Worm (Caenorhabditis elegans): ENCODE results near the gene fkh-3.
"Not testable (repeated sequence)": the region's sequence is repeated elsewhere in the genome, so short reads cannot be mapped to it uniquely, and the experiment has no call there.

fkh-3 gene

ce11 chrX:13435116-13435515 lies 11.9 kb upstream of the fkh-3 start:
- no peak for TF ChIP-seq aly-1 (tag; optimal IDR thresholded peaks at IDR 0.05)
- no peak for TF ChIP-seq ets-7 (tag; optimal IDR thresholded peaks at IDR 0.05)
- TF ChIP-seq F13C5.2 (tag; optimal IDR thresholded peaks at IDR 0.05) = no peak
- no peak for TF ChIP-seq sea-1 (GFP tag; conservative IDR thresholded peaks at IDR 0.05)
- TF ChIP-seq hmg-4 (GFP tag; optimal IDR thresholded peaks at IDR 0.05) = no peak
- TF ChIP-seq tbx-11 (GFP tag; IDR thresholded peaks at IDR 0.05) = no peak
- no peak for TF ChIP-seq tra-4 (tag; optimal IDR thresholded peaks at IDR 0.05)

- TF ChIP-seq ets-7 (tag; optimal IDR thresholded peaks at IDR 0.05); tbx-37 (GFP tag; conservative IDR thresholded peaks at IDR 0.05); pes-1 (GFP tag; IDR thresholded peaks at IDR 0.05): not testable (repeated sequence)
These were observed 8.1 kb upstream of the fkh-3 start, which contains the start of gene C29F7.10 for ce11 chrX:13431388-13431787. Gene C29F7.10, minus strand, starts transcription at chrX:13431488.

ce11 chrX:13428755-13429154 lies 5.5 kb upstream of the fkh-3 start, which contains the start of gene fkh-4:
Gene fkh-4, minus strand, starts transcription at chrX:13428855.
- TF ChIP-seq B0310.2 (tag; optimal IDR thresholded peaks at IDR 0.05); hmg-4 (GFP tag; optimal IDR thresholded peaks at IDR 0.05); F13C5.2 (tag; optimal IDR thresholded peaks at IDR 0.05): not testable (repeated sequence)

- TF ChIP-seq sea-1 (GFP tag; conservative IDR thresholded peaks at IDR 0.05) = no peak
These were observed 2.2 kb downstream of the fkh-3 start for ce11 chrX:13421068-13421467.

- TF ChIP-seq sea-1 (GFP tag; conservative IDR thresholded peaks at IDR 0.05) = no peak
- TF ChIP-seq aly-1 (tag; optimal IDR thresholded peaks at IDR 0.05) = peak; percentile 6
These were observed 3.3 kb downstream of the fkh-3 start, which contains the start of gene C29F7.3 for ce11 chrX:13419884-13420339. Gene C29F7.3, minus strand, starts transcription at chrX:13419934.

- TF ChIP-seq F13C5.2 (tag; optimal IDR thresholded peaks at IDR 0.05) (no peak), tbx-11 (GFP tag; IDR thresholded peaks at IDR 0.05) (no peak), sea-1 (GFP tag; conservative IDR thresholded peaks at IDR 0.05) (no peak)
These were observed 5.8 kb downstream of the fkh-3 start for ce11 chrX:13417479-13417878.

- no peak for TF ChIP-seq tra-4 (tag; optimal IDR thresholded peaks at IDR 0.05)
These were observed 7.5 kb downstream of the fkh-3 start, which contains the start of gene C29F7.2 for ce11 chrX:13415722-13416121. Gene C29F7.2, plus strand, starts transcription at chrX:13416078.

ce11 chrX:13414974-13415373 lies 8.3 kb downstream of the fkh-3 start:
- no peak for TF ChIP-seq ets-7 (tag; optimal IDR thresholded peaks at IDR 0.05)
- TF ChIP-seq tbx-11 (GFP tag; IDR thresholded peaks at IDR 0.05) = peak; percentile 74; the same call in 1 of the 2 replicates
- peak; percentile 51 for TF ChIP-seq ceh-13 (GFP tag; optimal IDR thresholded peaks at IDR 0.05)
- TF ChIP-seq hmbx-1 (tag; optimal IDR thresholded peaks at IDR 0.05) = peak; percentile 11
- TF ChIP-seq hmg-4 (GFP tag; optimal IDR thresholded peaks at IDR 0.05) = no peak
- TF ChIP-seq sea-1 (GFP tag; conservative IDR thresholded peaks at IDR 0.05) = peak; percentile 73; the same call in 1 of the 2 replicates
- peak; percentile 85 for TF ChIP-seq pes-1 (GFP tag; IDR thresholded peaks at IDR 0.05)
- TF ChIP-seq ceh-36 (tag; optimal IDR thresholded peaks at IDR 0.05) = peak; percentile 56
- no peak for TF ChIP-seq aly-1 (tag; optimal IDR thresholded peaks at IDR 0.05)
- TF ChIP-seq ama-1 (optimal IDR thresholded peaks at IDR 0.05) = no peak
- peak; percentile 53; the same call in 1 of the 2 replicates for TF ChIP-seq tbx-37 (GFP tag; conservative IDR thresholded peaks at IDR 0.05)
- TF ChIP-seq flt-1 (GFP tag; IDR thresholded peaks at IDR 0.05) = peak; percentile 76
- peak; percentile 68 for TF ChIP-seq F13C5.2 (tag; optimal IDR thresholded peaks at IDR 0.05)
- TF ChIP-seq scrt-1 (GFP tag; IDR thresholded peaks at IDR 0.05) = peak; percentile 81
- TF ChIP-seq B0310.2 (tag; optimal IDR thresholded peaks at IDR 0.05) = peak; percentile 18
- peak; percentile 55 for TF ChIP-seq tra-4 (tag; optimal IDR thresholded peaks at IDR 0.05)
- TF ChIP-seq hnd-1 (tag; optimal IDR thresholded peaks at IDR 0.05) = peak; percentile 42

- TF ChIP-seq hmg-4 (GFP tag; optimal IDR thresholded peaks at IDR 0.05) (no peak), ceh-13 (GFP tag; optimal IDR thresholded peaks at IDR 0.05) (no peak), aly-1 (tag; optimal IDR thresholded peaks at IDR 0.05) (no peak), scrt-1 (GFP tag; IDR thresholded peaks at IDR 0.05) (no peak), B0310.2 (tag; optimal IDR thresholded peaks at IDR 0.05) (no peak), pes-1 (GFP tag; IDR thresholded peaks at IDR 0.05) (no peak), hmbx-1 (tag; optimal IDR thresholded peaks at IDR 0.05) (no peak), hnd-1 (tag; optimal IDR thresholded peaks at IDR 0.05) (no peak)
These were observed 10.9 kb downstream of the fkh-3 start for ce11 chrX:13412307-13412706.

ce11 chrX:13411306-13411705 lies 11.9 kb downstream of the fkh-3 start:
- TF ChIP-seq ets-7 (tag; optimal IDR thresholded peaks at IDR 0.05) = no peak
- no peak for TF ChIP-seq sea-1 (GFP tag; conservative IDR thresholded peaks at IDR 0.05)
- no peak for TF ChIP-seq flt-1 (GFP tag; IDR thresholded peaks at IDR 0.05)
- TF ChIP-seq F13C5.2 (tag; optimal IDR thresholded peaks at IDR 0.05) = no peak
- TF ChIP-seq B0310.2 (tag; optimal IDR thresholded peaks at IDR 0.05) = no peak
- TF ChIP-seq ceh-13 (GFP tag; optimal IDR thresholded peaks at IDR 0.05) = no peak
- no peak for TF ChIP-seq scrt-1 (GFP tag; IDR thresholded peaks at IDR 0.05)
- no peak for TF ChIP-seq tra-4 (tag; optimal IDR thresholded peaks at IDR 0.05)
- no peak for TF ChIP-seq tbx-11 (GFP tag; IDR thresholded peaks at IDR 0.05)
- TF ChIP-seq tbx-37 (GFP tag; conservative IDR thresholded peaks at IDR 0.05) = no peak
- no peak for TF ChIP-seq pes-1 (GFP tag; IDR thresholded peaks at IDR 0.05)
- no peak for TF ChIP-seq hmg-4 (GFP tag; optimal IDR thresholded peaks at IDR 0.05)
- no peak for TF ChIP-seq ceh-36 (tag; optimal IDR thresholded peaks at IDR 0.05)
- no peak for TF ChIP-seq ama-1 (optimal IDR thresholded peaks at IDR 0.05)
- TF ChIP-seq hmbx-1 (tag; optimal IDR thresholded peaks at IDR 0.05) = no peak
- TF ChIP-seq aly-1 (tag; optimal IDR thresholded peaks at IDR 0.05) = no peak
- TF ChIP-seq hnd-1 (tag; optimal IDR thresholded peaks at IDR 0.05) = no peak

All from whole organism, early embryonic.